Worm (Caenorhabditis elegans): ENCODE results near the gene str-229.

DNA sequence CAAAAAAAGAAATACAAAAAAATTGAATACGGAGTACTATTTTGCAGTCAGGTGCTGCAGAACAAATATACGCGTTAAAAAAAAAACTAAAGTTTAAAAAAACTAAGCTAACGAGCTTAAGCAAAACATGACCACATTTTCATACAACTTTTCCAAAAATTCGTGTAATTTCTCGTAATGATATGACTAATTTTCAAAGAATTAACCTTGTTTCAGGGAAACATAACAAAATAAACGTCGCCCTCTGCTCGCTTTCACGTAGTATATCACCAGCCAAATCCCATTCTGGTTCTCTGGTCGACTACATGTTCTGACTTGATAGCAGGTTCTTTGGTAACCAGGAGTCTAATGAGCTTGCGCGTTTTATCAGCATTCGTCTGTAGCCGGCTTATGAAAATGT is 32.0 kb downstream of the str-229 start:
- TF ChIP-seq nhr-2 (tag; optimal IDR thresholded peaks at IDR 0.05): no peak
- TF ChIP-seq snpc-4 (tag; optimal IDR thresholded peaks at IDR 0.05): no peak
- no peak for TF ChIP-seq bed-3 (GFP tag; optimal IDR thresholded peaks at IDR 0.05)
- no peak for TF ChIP-seq ztf-11 (tag; optimal IDR thresholded peaks at IDR 0.05)
- no peak for TF ChIP-seq nhr-76 (tag; optimal IDR thresholded peaks at IDR 0.05)
- no peak for TF ChIP-seq nhr-237 (tag; optimal IDR thresholded peaks at IDR 0.05)
- TF ChIP-seq drap-1 (GFP tag; optimal IDR thresholded peaks at IDR 0.05): no peak
- TF ChIP-seq ces-1 (GFP tag; optimal IDR thresholded peaks at IDR 0.05): peak; percentile 37
- no peak for TF ChIP-seq zip-8 (tag; optimal IDR thresholded peaks at IDR 0.05)
- no peak for TF ChIP-seq sptf-1 (tag; optimal IDR thresholded peaks at IDR 0.05)
- no peak for TF ChIP-seq pha-4 (tag; optimal IDR thresholded peaks at IDR 0.05)
- TF ChIP-seq hlh-1 (tag; optimal IDR thresholded peaks at IDR 0.05): no peak
- no peak for TF ChIP-seq lsy-2 (tag; optimal IDR thresholded peaks at IDR 0.05)
- TF ChIP-seq elt-1 (tag; optimal IDR thresholded peaks at IDR 0.05; ENCODE audit: borderline replicate concordance, insufficient read depth): no peak
